Worm (Caenorhabditis elegans) whole organism, mixed stage, embryonic: Measurements from ENCODE around the gene puf-8.

ENCODE experiments used
- blmp-1 ChIP-seq: fragments of 150-350 bp; optimal IDR thresholded peaks from 2 replicates; lab custom pipeline; 2014; ENCODE audit warnings: missing biosample characterization, missing genetic modification characterization
- ceh-43 ChIP-seq: fragments of 200-800 bp; sonication (Bioruptor generic); optimal IDR thresholded peaks from 2 replicates; lab custom pipeline; 2018; ENCODE audit warnings: mild to moderate bottlenecking, missing genetic modification characterization, moderate library complexity, missing compliant biosample characterization
- elt-3 ChIP-seq: fragments of 150-350 bp; optimal IDR thresholded peaks from 2 replicates; lab custom pipeline; 2014; ENCODE audit warnings: missing biosample characterization, missing genetic modification characterization
- nhr-12 ChIP-seq: fragments of 150-350 bp; optimal IDR thresholded peaks from 2 replicates; lab custom pipeline; 2014; ENCODE audit warnings: missing biosample characterization, missing genetic modification characterization
- unc-39 ChIP-seq: fragments of 150-350 bp; optimal IDR thresholded peaks from 2 replicates; lab custom pipeline; 2014; ENCODE audit warnings: missing biosample characterization, missing genetic modification characterization
- unc-62 ChIP-seq: fragments of 150-350 bp; optimal IDR thresholded peaks from 2 replicates; lab custom pipeline; 2014; ENCODE audit warnings: missing biosample characterization, missing genetic modification reagents, missing genetic modification characterization

ce11 chrII:7314083-7314482, 16.0 kb upstream of the puf-8 start, which contains the start of gene F45E12.6:
- TF ChIP-seq unc-39 (tag; lab: Kevin White, UChicago) (no peak), blmp-1 (no peak), elt-3 (no peak), ceh-43 (GFP tag; lab: Kevin White, UChicago) (no peak), nhr-12 (no peak), unc-62 (GFP tag; lab: Kevin White, UChicago) (no peak)
